Worm (Caenorhabditis elegans) whole organism, L1 larva: ENCODE results near the gene nspb-3.

Experiments used
- blmp-1 ChIP-seq: fragments of 150-350 bp; optimal IDR thresholded peaks from 2 replicates; lab custom pipeline; 2014; ENCODE audit warnings: missing biosample characterization, missing genetic modification characterization
- ceh-82 ChIP-seq, 3 experiments: fragments of 150-350 bp in 1 of 3; sonication (generic microtip) in 2 of 3; optimal IDR thresholded peaks; 2 replicates each; lab custom pipeline; 2014 to 2017; ENCODE audit warnings: missing biosample characterization in 3 of 3, missing genetic modification characterization in 3 of 3
- dpl-1 ChIP-seq, 3 experiments: fragments of 150-350 bp in 2 of 3; sonication (generic microtip) in 1 of 3; optimal IDR thresholded peaks; 2 replicates each; lab custom pipeline; 2014 to 2017; ENCODE audit warnings: missing biosample characterization in 3 of 3, missing genetic modification characterization in 3 of 3, missing genetic modification reagents in 3 of 3
- efl-1 ChIP-seq, 4 experiments: fragments of 150-350 bp; optimal IDR thresholded peaks in 3 of 4; peaks in 1 of 4; 1 replicate in 1 of 4; 2 replicates in 3 of 4; lab custom pipeline; 2014; ENCODE audit warnings: missing biosample characterization in 2 of 4, missing genetic modification characterization in 2 of 4, missing genetic modification reagents in 2 of 4
- egl-13 ChIP-seq: sonication (generic microtip); optimal IDR thresholded peaks from 2 replicates; lab custom pipeline; 2016; ENCODE audit warnings: missing genotype, missing genetic modification reagents, missing genetic modification characterization, missing compliant biosample characterization
- elt-2 ChIP-seq: sonication (generic microtip); optimal IDR thresholded peaks from 2 replicates; lab custom pipeline; 2016; ENCODE audit warnings: missing genetic modification characterization, mild to moderate bottlenecking, inconsistent platforms, missing compliant biosample characterization, missing genetic modification reagents
- elt-3 ChIP-seq, 6 experiments: fragments of 150-350 bp in 1 of 6; sonication (generic microtip); optimal IDR thresholded peaks; 2 replicates each; lab custom pipeline; 2017 to 2018; ENCODE audit warnings: missing biosample characterization in 6 of 6, missing genetic modification characterization in 6 of 6, inconsistent platforms in 1 of 6
- ets-5 ChIP-seq: fragments of 200-800 bp; sonication (Bioruptor generic); IDR thresholded peaks from 2 replicates; pipeline ENCODE4 v1.3.6; 2022; ENCODE audit warnings: missing genetic modification characterization, missing compliant biosample characterization
- fkh-10 ChIP-seq: sonication (generic microtip); optimal IDR thresholded peaks from 2 replicates; lab custom pipeline; 2017; ENCODE audit warnings: missing biosample characterization, missing genetic modification reagents, missing genetic modification characterization
- fkh-8 ChIP-seq: sonication (generic microtip); optimal IDR thresholded peaks from 2 replicates; lab custom pipeline; 2016; ENCODE audit warnings: mild to moderate bottlenecking, missing genetic modification characterization, missing compliant biosample characterization
- grh-1 ChIP-seq: fragments of 200-800 bp; sonication (Bioruptor generic); IDR thresholded peaks from 2 replicates; pipeline ENCODE4 v1.3.6; 2022; ENCODE audit warnings: missing genetic modification reagents, missing genetic modification characterization, missing compliant biosample characterization
- hlh-17 ChIP-seq: fragments of 200-800 bp; sonication (Bioruptor generic); optimal IDR thresholded peaks from 2 replicates; lab custom pipeline; 2018; ENCODE audit warnings: missing genetic modification characterization, mild to moderate bottlenecking, missing compliant biosample characterization, moderate library complexity, borderline replicate concordance
- hlh-4 ChIP-seq: sonication (generic microtip); optimal IDR thresholded peaks from 2 replicates; lab custom pipeline; 2016; ENCODE audit warnings: mild to moderate bottlenecking, missing genetic modification characterization, missing compliant biosample characterization
- hpl-2 ChIP-seq: fragments of 150-350 bp; optimal IDR thresholded peaks from 2 replicates; lab custom pipeline; 2014; ENCODE audit warnings: missing biosample characterization, missing genetic modification reagents, missing genetic modification characterization
- irx-1 ChIP-seq: sonication (generic microtip); optimal IDR thresholded peaks from 2 replicates; lab custom pipeline; 2016; ENCODE audit warnings: missing genetic modification characterization, missing compliant biosample characterization
- isw-1 ChIP-seq: fragments of 200-800 bp; sonication (Bioruptor generic); IDR thresholded peaks from 2 replicates; pipeline ENCODE4 v1.3.6; 2022; ENCODE audit warnings: missing genetic modification characterization, missing compliant biosample characterization
- lin-14 ChIP-seq: fragments of 200-800 bp; sonication (Bioruptor generic); optimal IDR thresholded peaks from 2 replicates; lab custom pipeline; 2018; ENCODE audit warnings: mild to moderate bottlenecking, missing genetic modification characterization, moderate library complexity, missing compliant biosample characterization
- lin-15B ChIP-seq: fragments of 150-350 bp; sonication (generic microtip); optimal IDR thresholded peaks from 3 replicates; lab custom pipeline; 2014; ENCODE audit warnings: missing biosample characterization, missing genetic modification characterization
- lin-35 ChIP-seq, 2 experiments: fragments of 150-350 bp; optimal IDR thresholded peaks; 2 replicates each; lab custom pipeline; 2014; ENCODE audit warnings: missing biosample characterization in 2 of 2, missing genetic modification characterization in 2 of 2, missing genetic modification reagents in 2 of 2
- lir-3 ChIP-seq: sonication (generic microtip); optimal IDR thresholded peaks from 2 replicates; lab custom pipeline; 2016; ENCODE audit warnings: mild to moderate bottlenecking, missing genetic modification characterization, moderate library complexity, missing compliant biosample characterization; ENCODE audit not compliant: poor library complexity
- lsy-2 ChIP-seq, 2 experiments: fragments of 150-350 bp; optimal IDR thresholded peaks; 2 replicates each; lab custom pipeline; 2014; ENCODE audit warnings: missing biosample characterization in 2 of 2, missing genetic modification characterization in 2 of 2
- mab-9 ChIP-seq: fragments of 200-800 bp; sonication (Bioruptor generic); IDR thresholded peaks from 2 replicates; pipeline ENCODE4 v1.3.6; 2022; ENCODE audit warnings: missing genetic modification reagents, missing genetic modification characterization, missing compliant biosample characterization
- mdl-1 ChIP-seq, 2 experiments: fragments of 150-350 bp; optimal IDR thresholded peaks; 2 replicates each; lab custom pipeline; 2014 to 2017; ENCODE audit warnings: missing biosample characterization in 2 of 2, missing genetic modification characterization in 2 of 2, inconsistent platforms in 1 of 2
- mep-1 ChIP-seq: fragments of 150-350 bp; optimal IDR thresholded peaks from 2 replicates; lab custom pipeline; 2014; ENCODE audit warnings: missing biosample characterization, missing genetic modification characterization
- nhr-20 ChIP-seq: sonication (generic microtip); optimal IDR thresholded peaks from 2 replicates; lab custom pipeline; 2016; ENCODE audit warnings: mild to moderate bottlenecking, missing genetic modification characterization, missing compliant biosample characterization
- nhr-47 ChIP-seq: sonication (generic microtip); optimal IDR thresholded peaks from 2 replicates; lab custom pipeline; 2016; ENCODE audit warnings: mild to moderate bottlenecking, missing genetic modification characterization, moderate library complexity, missing compliant biosample characterization
- nhr-71 ChIP-seq: sonication (generic microtip); optimal IDR thresholded peaks from 2 replicates; lab custom pipeline; 2016; ENCODE audit warnings: mild to moderate bottlenecking, missing genetic modification characterization, moderate library complexity, missing compliant biosample characterization
- nhr-76 ChIP-seq: sonication (generic microtip); optimal IDR thresholded peaks from 2 replicates; lab custom pipeline; 2017; ENCODE audit warnings: missing biosample characterization, missing genetic modification characterization
- nhr-85 ChIP-seq: sonication (generic microtip); peaks from one replicate; lab custom pipeline; 2016; ENCODE audit warnings: missing genetic modification characterization, inconsistent platforms, missing compliant biosample characterization
- nhr-90 ChIP-seq: sonication (generic microtip); optimal IDR thresholded peaks from 2 replicates; lab custom pipeline; 2016; ENCODE audit warnings: mild to moderate bottlenecking, missing genetic modification characterization, missing compliant biosample characterization; ENCODE audit not compliant: poor library complexity
- pag-3 ChIP-seq: sonication (generic microtip); optimal IDR thresholded peaks from 2 replicates; lab custom pipeline; 2017; ENCODE audit warnings: missing genetic modification characterization, mild to moderate bottlenecking, missing compliant biosample characterization, antibody characterized with exemption, borderline replicate concordance; ENCODE audit not compliant: insufficient read depth
- pax-3 ChIP-seq: fragments of 200-800 bp; sonication (Bioruptor generic); optimal IDR thresholded peaks from 2 replicates; lab custom pipeline; 2018; ENCODE audit warnings: mild to moderate bottlenecking, missing genetic modification characterization, moderate library complexity, missing compliant biosample characterization
- rnt-1 ChIP-seq: sonication (generic microtip); optimal IDR thresholded peaks from 2 replicates; lab custom pipeline; 2016; ENCODE audit warnings: mild to moderate bottlenecking, missing genetic modification characterization, moderate library complexity, missing compliant biosample characterization
- skn-1 ChIP-seq: fragments of 150-350 bp; optimal IDR thresholded peaks from 2 replicates; lab custom pipeline; 2014; ENCODE audit warnings: missing biosample characterization, missing genetic modification characterization
- snu-23 ChIP-seq: sonication (generic microtip); optimal IDR thresholded peaks from 2 replicates; lab custom pipeline; 2016; ENCODE audit warnings: missing genetic modification characterization, missing compliant biosample characterization
- sup-37 ChIP-seq: fragments of 200-800 bp; sonication (Bioruptor generic); optimal IDR thresholded peaks from 2 replicates; lab custom pipeline; 2018; ENCODE audit warnings: mild to moderate bottlenecking, missing genetic modification characterization, missing compliant biosample characterization
- swsn-7 ChIP-seq: sonication (generic microtip); optimal IDR thresholded peaks from 2 replicates; lab custom pipeline; 2016; ENCODE audit warnings: missing genetic modification characterization, missing compliant biosample characterization
- unc-130 ChIP-seq: fragments of 150-350 bp; optimal IDR thresholded peaks from 2 replicates; lab custom pipeline; 2017; ENCODE audit warnings: missing biosample characterization, missing genetic modification characterization, inconsistent platforms
- unc-30 ChIP-seq: sonication (generic microtip); optimal IDR thresholded peaks from 2 replicates; lab custom pipeline; 2017; ENCODE audit warnings: missing biosample characterization, missing genetic modification characterization
- zip-4 ChIP-seq: fragments of 200-800 bp; sonication (Bioruptor generic); optimal IDR thresholded peaks from 2 replicates; lab custom pipeline; 2018; ENCODE audit warnings: mild to moderate bottlenecking, missing genetic modification characterization, moderate library complexity, missing compliant biosample characterization

Gene nspb-3

ce11 chrIV:6556624-6557368 is 38.0 kb downstream of the nspb-3 start, which contains the start of gene try-3 (continued):
- TF ChIP-seq grh-1 (GFP tag; lab: Robert Waterston, UW) (peak; percentile 52), mep-1 (tag; lab: Kevin White, UChicago) (peak; percentile 63), lin-15B (tag; lab: Kevin White, UChicago) (peak; percentile 29), ets-5 (GFP tag; lab: Robert Waterston, UW) (no peak), elt-3 (tag; optimal IDR thresholded peaks at IDR 0.05; lab: Kevin White, UChicago) (peak in 3 of 6 experiments; percentile 6 to 30 (median 13)), elt-2 (tag; lab: Kevin White, UChicago) (peak; percentile 5), lin-35 (GFP tag; optimal IDR thresholded peaks at IDR 0.05; lab: Kevin White, UChicago) (peak; percentile 75 to 78), nhr-20 (peak; percentile 79), egl-13 (tag; lab: Kevin White, UChicago) (peak; percentile 66), unc-30 (tag; lab: Kevin White, UChicago) (no peak), mdl-1 (tag; optimal IDR thresholded peaks at IDR 0.05; lab: Kevin White, UChicago) (peak in 1 of 2 experiments; percentile 40), mab-9 (peak; percentile 37; the same call in 1 of the 2 replicates), irx-1 (peak; percentile 35), fkh-8 (tag; lab: Kevin White, UChicago) (peak; percentile 82), hlh-17 (GFP tag; lab: Kevin White, UChicago) (no peak), lir-3 (peak; percentile 54), zip-4 (GFP tag; lab: Kevin White, UChicago) (peak; percentile 6)

DNA sequence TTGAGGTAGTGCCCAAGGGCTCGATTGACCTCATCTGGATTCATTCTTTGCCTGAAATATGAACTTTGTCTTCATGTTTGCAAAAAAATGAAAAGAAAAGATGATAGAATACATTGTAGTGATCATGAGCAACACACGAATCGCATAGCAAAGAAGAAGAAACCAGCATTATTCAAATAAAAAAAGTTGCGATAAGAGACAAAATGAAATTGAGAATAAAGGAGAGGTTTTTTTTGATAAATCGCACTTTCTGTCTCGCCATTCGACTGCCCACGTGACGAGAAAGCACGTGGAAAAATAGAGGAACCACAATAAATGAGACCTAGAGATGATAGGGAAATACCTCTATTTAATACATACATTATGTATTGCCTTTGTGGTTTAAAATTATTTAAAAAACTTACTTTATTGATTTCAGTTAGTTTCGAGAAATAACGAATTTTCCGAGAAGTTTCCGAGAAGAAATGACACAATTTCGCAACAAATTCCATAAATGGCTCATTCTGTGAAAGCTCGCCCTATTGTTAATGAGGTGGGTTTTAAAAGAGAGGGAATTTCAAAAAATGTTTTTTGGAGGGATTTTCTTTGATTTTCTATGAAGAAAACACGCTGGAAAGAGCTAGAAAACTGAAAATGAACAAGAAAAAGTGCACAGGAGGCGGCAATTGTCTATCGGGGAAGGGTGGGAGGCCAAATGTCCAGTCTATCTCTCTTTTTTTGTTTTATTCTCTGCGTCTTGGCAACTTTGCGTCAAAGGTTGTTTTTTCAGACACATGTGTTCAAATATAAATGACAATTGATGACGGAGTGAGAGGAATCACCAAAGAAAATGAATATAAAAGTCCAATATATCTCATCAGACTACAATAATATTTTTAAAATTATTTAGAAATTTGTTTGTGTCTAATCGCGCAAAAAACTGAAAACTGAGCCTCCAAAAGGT is 39.1 kb downstream of the nspb-3 start, which contains the start of gene paqr-1:
Gene paqr-1 (minus strand): TSS at position 51 of the 943 bp plus-strand sequence.
- TF ChIP-seq rnt-1 (tag; lab: Kevin White, UChicago): peak; percentile 40
- TF ChIP-seq hlh-4 (tag; lab: Kevin White, UChicago): no peak
- TF ChIP-seq swsn-7: peak; percentile 2
- TF ChIP-seq nhr-71: peak; percentile 72
- TF ChIP-seq mdl-1 (tag; optimal IDR thresholded peaks at IDR 0.05; lab: Kevin White, UChicago): peak in 1 of 2 experiments; percentile 74
- TF ChIP-seq mep-1 (tag; lab: Kevin White, UChicago): peak; percentile 42
- TF ChIP-seq irx-1: peak; percentile 19
- peak; percentile 42 for TF ChIP-seq lir-3
- no peak for TF ChIP-seq hpl-2 (GFP tag; lab: Kevin White, UChicago)
- peak; percentile 27 for TF ChIP-seq lin-15B (tag; lab: Kevin White, UChicago)
- no peak for TF ChIP-seq fkh-10 (GFP tag; lab: Kevin White, UChicago)
- TF ChIP-seq sup-37 (GFP tag; lab: Kevin White, UChicago): peak; percentile 18
- peak; percentile 76 for TF ChIP-seq nhr-20
- peak; percentile 55 to 86 (median 71) for TF ChIP-seq dpl-1 (GFP tag; optimal IDR thresholded peaks at IDR 0.05; lab: Kevin White, UChicago)
- peak; percentile 51 for TF ChIP-seq snu-23 (GFP tag; lab: Kevin White, UChicago)
- peak; percentile 87 for TF ChIP-seq nhr-85 (tag; lab: Kevin White, UChicago)
- peak; percentile 50 for TF ChIP-seq nhr-90
- peak; percentile 66 to 81 for TF ChIP-seq lin-35 (GFP tag; optimal IDR thresholded peaks at IDR 0.05; lab: Kevin White, UChicago)
- no peak for TF ChIP-seq pag-3
- peak; percentile 22 for TF ChIP-seq unc-130 (tag; lab: Kevin White, UChicago)
- TF ChIP-seq lsy-2 (tag; optimal IDR thresholded peaks at IDR 0.05; lab: Kevin White, UChicago): peak; percentile 34 to 43
- TF ChIP-seq zip-4 (GFP tag; lab: Kevin White, UChicago): peak; percentile 63
- TF ChIP-seq nhr-76: no peak
- peak in 1 of 3 experiments; percentile 39 for TF ChIP-seq ceh-82 (tag; optimal IDR thresholded peaks at IDR 0.05; lab: Kevin White, UChicago)
- peak; percentile 47 for TF ChIP-seq lin-14 (GFP tag; lab: Kevin White, UChicago)
- TF ChIP-seq elt-3 (tag; optimal IDR thresholded peaks at IDR 0.05; lab: Kevin White, UChicago): peak in 1 of 6 experiments; percentile 28
- peak; percentile 60 for TF ChIP-seq fkh-8 (tag; lab: Kevin White, UChicago)
- TF ChIP-seq elt-2 (tag; lab: Kevin White, UChicago): peak; percentile 50
- no peak for TF ChIP-seq skn-1 (tag; lab: Kevin White, UChicago)
- TF ChIP-seq isw-1 (GFP tag; lab: Robert Waterston, UW): peak; percentile 27; the same call in 1 of the 2 replicates
- peak; percentile 80 to 85 for TF ChIP-seq efl-1 (optimal IDR thresholded peaks at IDR 0.05; lab: Kevin White, UChicago)
- TF ChIP-seq efl-1 (GFP tag; optimal IDR thresholded peaks at IDR 0.05 in 1 of 2; lab: Kevin White, UChicago): peak; percentile 81 to 94
- TF ChIP-seq nhr-47 (tag; lab: Kevin White, UChicago): peak; percentile 50
- no peak for TF ChIP-seq pax-3 (tag; lab: Kevin White, UChicago)
- TF ChIP-seq blmp-1 (tag; lab: Kevin White, UChicago): peak; percentile 40
